Fruit fly (Drosophila melanogaster) whole organism, embryonic: Measurements from ENCODE around the gene CG31174.

ENCODE experiments used
- BEAF-32 ChIP-seq: fragments of 200-800 bp; sonication (Bioruptor generic); optimal IDR thresholded peaks from 3 replicates; lab custom pipeline; 2017; ENCODE audit warnings: missing biosample characterization, missing genetic modification characterization, mild to moderate bottlenecking, moderate library complexity, missing genetic modification reagents
- C15 ChIP-seq: fragments of 200-800 bp; sonication (Bioruptor generic); IDR thresholded peaks from 3 replicates; pipeline ENCODE4 v1.3.6; 2022; ENCODE audit warnings: missing biosample characterization, missing genetic modification characterization
- CG11247 ChIP-seq: fragments of 200-800 bp; sonication (Bioruptor generic); IDR thresholded peaks from 2 replicates; pipeline ENCODE4 v1.3.6; 2022; ENCODE audit warnings: missing biosample characterization, missing genetic modification characterization
- CG12071 ChIP-seq: fragments of 200-800 bp; sonication (Bioruptor generic); optimal IDR thresholded peaks from 3 replicates; lab custom pipeline; 2018; ENCODE audit warnings: missing biosample characterization, mild to moderate bottlenecking, missing genetic modification characterization
- CG13287 ChIP-seq: fragments of 200-800 bp; sonication (Bioruptor generic); IDR thresholded peaks from 2 replicates; pipeline ENCODE4 v1.3.6; 2022; ENCODE audit warnings: missing biosample characterization, missing genetic modification characterization; ENCODE audit not compliant: partially characterized antibody
- CG13424 ChIP-seq: fragments of 200-800 bp; sonication (Bioruptor generic); optimal IDR thresholded peaks from 2 replicates; lab custom pipeline; 2019; ENCODE audit warnings: missing biosample characterization, mild to moderate bottlenecking, missing genetic modification characterization, moderate library complexity
- CG14860 ChIP-seq: fragments of 200-800 bp; sonication (Bioruptor generic); IDR thresholded peaks from 3 replicates; pipeline ENCODE4 v1.3.6; 2022; ENCODE audit warnings: missing biosample characterization, missing genetic modification characterization; ENCODE audit not compliant: partially characterized antibody
- CG16779 ChIP-seq: fragments of 200-800 bp; sonication (Bioruptor generic); IDR thresholded peaks from 2 replicates; pipeline ENCODE4 v1.3.6; 2022; ENCODE audit warnings: missing biosample characterization, missing genetic modification characterization
- CG16813 ChIP-seq: fragments of 200-800 bp; sonication (Bioruptor generic); IDR thresholded peaks from 3 replicates; pipeline ENCODE4 v1.3.6; 2022; ENCODE audit warnings: missing biosample characterization, missing genetic modification characterization; ENCODE audit not compliant: partially characterized antibody
- CG2129 ChIP-seq: fragments of 200-800 bp; sonication (Bioruptor generic); IDR thresholded peaks from 2 replicates; pipeline ENCODE4 v1.3.6; 2022; ENCODE audit warnings: missing biosample characterization, missing genetic modification characterization; ENCODE audit not compliant: partially characterized antibody
- CG32532 ChIP-seq: fragments of 200-800 bp; sonication (Bioruptor generic); IDR thresholded peaks from 2 replicates; pipeline ENCODE4 v1.3.6; 2022; ENCODE audit warnings: missing biosample characterization, missing genetic modification characterization
- CG4617 ChIP-seq: fragments of 200-800 bp; sonication (Bioruptor generic); optimal IDR thresholded peaks from 3 replicates; lab custom pipeline; 2016; ENCODE audit warnings: missing biosample characterization, missing genetic modification characterization, borderline replicate concordance
- CG5245 ChIP-seq: fragments of 200-800 bp; sonication (Bioruptor generic); optimal IDR thresholded peaks from 3 replicates; lab custom pipeline; 2016; ENCODE audit warnings: missing biosample characterization, missing genetic modification characterization
- CG6791 ChIP-seq: fragments of 200-800 bp; sonication (Bioruptor generic); IDR thresholded peaks from 3 replicates; pipeline ENCODE4 v1.3.6; 2022; ENCODE audit warnings: missing biosample characterization, missing genetic modification characterization; ENCODE audit not compliant: partially characterized antibody
- CG7963 ChIP-seq: fragments of 200-800 bp; sonication (Bioruptor generic); IDR thresholded peaks from 3 replicates; pipeline ENCODE4 v1.3.6; 2022; ENCODE audit warnings: missing biosample characterization, missing genetic modification characterization; ENCODE audit not compliant: partially characterized antibody
- CG9609 ChIP-seq: fragments of 200-800 bp; sonication (Bioruptor generic); optimal IDR thresholded peaks from 3 replicates; lab custom pipeline; 2016; ENCODE audit warnings: missing biosample characterization, missing genetic modification characterization
- Dll ChIP-seq: fragments of 200-800 bp; sonication (Bioruptor generic); IDR thresholded peaks from 4 replicates; pipeline ENCODE4 v1.3.6; 2022; ENCODE audit warnings: missing biosample characterization, missing genetic modification characterization; ENCODE audit not compliant: partially characterized antibody
- Doc3 ChIP-seq: fragments of 200-800 bp; sonication (Bioruptor generic); IDR thresholded peaks from 3 replicates; pipeline ENCODE4 v1.3.6; 2022; ENCODE audit warnings: missing biosample characterization, missing genetic modification characterization; ENCODE audit not compliant: partially characterized antibody
- E2f2 ChIP-seq: fragments of 200-800 bp; sonication (Bioruptor generic); IDR thresholded peaks from 2 replicates; pipeline ENCODE4 v1.3.6; 2022; ENCODE audit warnings: missing biosample characterization, missing genetic modification characterization
- HLH4C ChIP-seq: fragments of 200-800 bp; sonication (Bioruptor generic); IDR thresholded peaks from 3 replicates; pipeline ENCODE4 v1.3.6; 2022; ENCODE audit warnings: missing biosample characterization, missing genetic modification characterization; ENCODE audit not compliant: partially characterized antibody
- Hey ChIP-seq: fragments of 200-800 bp; sonication (Bioruptor generic); optimal IDR thresholded peaks from 3 replicates; lab custom pipeline; 2018; ENCODE audit warnings: missing biosample characterization, mild to moderate bottlenecking, missing genetic modification characterization
- Hmx ChIP-seq: fragments of 200-800 bp; sonication (Bioruptor generic); optimal IDR thresholded peaks from 2 replicates; lab custom pipeline; 2016; ENCODE audit warnings: missing biosample characterization, missing genetic modification characterization
- Hr39 ChIP-seq: fragments of >200 bp; optimal IDR thresholded peaks from 2 replicates; lab custom pipeline; 2017
- MBD-R2 ChIP-seq: fragments of 200-800 bp; sonication (Bioruptor generic); IDR thresholded peaks from 2 replicates; pipeline ENCODE4 v1.3.6; 2022; ENCODE audit warnings: missing biosample characterization, missing genetic modification characterization
- Opbp ChIP-seq: fragments of 200-800 bp; sonication (Bioruptor generic); IDR thresholded peaks from 3 replicates; pipeline ENCODE4 v1.3.6; 2022; ENCODE audit warnings: missing biosample characterization, missing genetic modification characterization; ENCODE audit not compliant: partially characterized antibody
- Pdp1 ChIP-seq, 2 experiments: fragments of 200-800 bp; sonication (Bioruptor generic); optimal IDR thresholded peaks; 3 replicates each; lab custom pipeline; 2016; ENCODE audit warnings: missing biosample characterization in 2 of 2, missing genetic modification characterization in 2 of 2, mild to moderate bottlenecking in 1 of 2, moderate library complexity in 1 of 2
- Ravus ChIP-seq: fragments of 200-800 bp; sonication (Bioruptor generic); IDR thresholded peaks from 2 replicates; pipeline ENCODE4 v1.3.6; 2022; ENCODE audit warnings: missing biosample characterization, missing genetic modification characterization
- Scr ChIP-seq: fragments of 200-800 bp; sonication (Bioruptor generic); IDR thresholded peaks from 2 replicates; pipeline ENCODE4 v1.3.6; 2022; ENCODE audit warnings: missing biosample characterization, missing genetic modification characterization; ENCODE audit not compliant: partially characterized antibody
- ara ChIP-seq: fragments of 200-800 bp; sonication (Bioruptor generic); IDR thresholded peaks from 2 replicates; pipeline ENCODE4 v1.3.6; 2022; ENCODE audit warnings: missing biosample characterization, missing genetic modification characterization
- ato ChIP-seq: fragments of 200-800 bp; sonication (Bioruptor generic); IDR thresholded peaks from 2 replicates; pipeline ENCODE4 v1.3.6; 2022; ENCODE audit warnings: missing biosample characterization, missing genetic modification characterization; ENCODE audit not compliant: partially characterized antibody
- bab2 ChIP-seq: fragments of 200-800 bp; sonication (Bioruptor generic); optimal IDR thresholded peaks from 2 replicates; lab custom pipeline; 2016; ENCODE audit warnings: missing biosample characterization, missing genetic modification characterization
- bbx ChIP-seq: fragments of 200-800 bp; sonication (Bioruptor generic); IDR thresholded peaks from 2 replicates; pipeline ENCODE4 v1.3.6; 2022; ENCODE audit warnings: missing biosample characterization, missing genetic modification characterization; ENCODE audit not compliant: partially characterized antibody
- cad ChIP-seq: fragments of >200 bp; optimal IDR thresholded peaks from 2 replicates; lab custom pipeline; 2017; ENCODE audit warnings: missing biosample characterization, missing genetic modification characterization
- chif ChIP-seq, 2 experiments: fragments of 200-800 bp; sonication (Bioruptor generic); optimal IDR thresholded peaks; 3 replicates each; lab custom pipeline; 2016; ENCODE audit warnings: missing biosample characterization in 2 of 2, missing genetic modification characterization in 2 of 2
- eve ChIP-seq, 2 experiments: fragments of >200 bp; optimal IDR thresholded peaks; 2 replicates each; lab custom pipeline; 2017; ENCODE audit warnings: missing biosample characterization in 2 of 2, missing genetic modification characterization in 2 of 2
- gsb ChIP-seq: fragments of 200-800 bp; sonication (Bioruptor generic); IDR thresholded peaks from 2 replicates; pipeline ENCODE4 v1.3.6; 2022; ENCODE audit warnings: missing biosample characterization, missing genetic modification characterization
- inv ChIP-seq: fragments of 200-800 bp; sonication (Bioruptor generic); IDR thresholded peaks from 2 replicates; pipeline ENCODE4 v1.3.6; 2022; ENCODE audit warnings: missing biosample characterization, missing genetic modification characterization; ENCODE audit not compliant: partially characterized antibody
- mld ChIP-seq: fragments of 200-800 bp; sonication (Bioruptor generic); IDR thresholded peaks from 3 replicates; pipeline ENCODE4 v1.3.6; 2022; ENCODE audit warnings: missing biosample characterization, missing genetic modification characterization; ENCODE audit not compliant: partially characterized antibody
- nau ChIP-seq: fragments of 200-800 bp; sonication (Bioruptor generic); optimal IDR thresholded peaks from 3 replicates; lab custom pipeline; 2017; ENCODE audit warnings: missing biosample characterization, mild to moderate bottlenecking, missing genetic modification characterization, missing genetic modification reagents
- nmo ChIP-seq: fragments of 200-800 bp; sonication (Bioruptor generic); optimal IDR thresholded peaks from 2 replicates; lab custom pipeline; 2018; ENCODE audit warnings: missing biosample characterization, mild to moderate bottlenecking, missing genetic modification characterization, moderate library complexity
- otp ChIP-seq: fragments of 200-800 bp; sonication (Bioruptor generic); IDR thresholded peaks from 3 replicates; pipeline ENCODE4, ENCODE4 v1.3.6; 2022; ENCODE audit warnings: missing biosample characterization, missing genetic modification characterization
- sens ChIP-seq: fragments of 200-800 bp; sonication (Bioruptor generic); peaks from one replicate; lab custom pipeline; 2016; ENCODE audit warnings: missing biosample characterization, missing genetic modification characterization
- sna ChIP-seq: fragments of 200-800 bp; sonication (Bioruptor generic); IDR thresholded peaks from 2 replicates; pipeline ENCODE4 v1.3.6; 2022; ENCODE audit warnings: missing biosample characterization, missing genetic modification characterization; ENCODE audit not compliant: partially characterized antibody
- sob ChIP-seq: fragments of 200-800 bp; sonication (Bioruptor generic); IDR thresholded peaks from 2 replicates; pipeline ENCODE4 v1.3.6; 2022; ENCODE audit warnings: missing biosample characterization, missing genetic modification characterization
- sr ChIP-seq: fragments of 200-800 bp; sonication (Bioruptor generic); IDR thresholded peaks from 3 replicates; pipeline ENCODE4 v1.3.6; 2022; ENCODE audit warnings: missing biosample characterization, missing genetic modification characterization
- ssp ChIP-seq: fragments of 200-800 bp; sonication (Bioruptor generic); IDR thresholded peaks from 2 replicates; pipeline ENCODE4 v1.3.6; 2022; ENCODE audit warnings: missing biosample characterization, missing genetic modification characterization
- stwl ChIP-seq: fragments of 200-800 bp; sonication (Bioruptor generic); optimal IDR thresholded peaks from 3 replicates; lab custom pipeline; 2018; ENCODE audit warnings: missing biosample characterization, mild to moderate bottlenecking, missing genetic modification characterization, moderate library complexity
- unc-4 ChIP-seq: fragments of 200-800 bp; sonication (Bioruptor generic); IDR thresholded peaks from 2 replicates; pipeline ENCODE4 v1.3.6; 2022; ENCODE audit warnings: missing biosample characterization, missing genetic modification characterization; ENCODE audit not compliant: partially characterized antibody

Gene CG31174

dm6 chr3R:21880510-21880909, 11.2 kb upstream of the CG31174 start, which contains the start of gene CG31465:
Gene CG31465 (plus strand): TSS chr3R:21880810.
- no peak for TF ChIP-seq CG12071 (GFP tag; lab: Kevin White, UChicago)
- TF ChIP-seq sr: no peak
- no peak for TF ChIP-seq CG11247 (GFP tag; lab: Robert Waterston, UW)
- no peak for TF ChIP-seq CG32532
- TF ChIP-seq, all 482 proteins: peak for 0

- no peak for TF ChIP-seq Hmx (GFP tag; lab: Kevin White, UChicago)
- no peak for TF ChIP-seq ara (GFP tag; lab: Robert Waterston, UW)
- TF ChIP-seq HLH4C: peak; percentile 87
- TF ChIP-seq gsb (GFP tag; lab: Robert Waterston, UW): no peak
- TF ChIP-seq ato (GFP tag; lab: Robert Waterston, UW): peak; percentile 85
- TF ChIP-seq stwl (tag; lab: Kevin White, UChicago): peak; percentile 53
- peak; percentile 80 for TF ChIP-seq bbx
- TF ChIP-seq CG13424 (tag; lab: Kevin White, UChicago): no peak
- peak; percentile 92 for TF ChIP-seq E2f2 (GFP tag; lab: Robert Waterston, UW)
- no peak for TF ChIP-seq sens (GFP tag; lab: Kevin White, UChicago)
- peak; percentile 74 for TF ChIP-seq Scr (GFP tag; lab: Robert Waterston, UW)
- peak; percentile 83 for TF ChIP-seq CG6791
- no peak for TF ChIP-seq nau (GFP tag; lab: Kevin White, UChicago)
- no peak for TF ChIP-seq chif (GFP tag; optimal IDR thresholded peaks at IDR 0.05; lab: Kevin White, UChicago)
- TF ChIP-seq CG9609 (GFP tag; lab: Kevin White, UChicago): no peak
- no peak for TF ChIP-seq otp (GFP tag; lab: Robert Waterston, UW)
- no peak for TF ChIP-seq nmo (GFP tag; lab: Kevin White, UChicago)
- TF ChIP-seq sob: no peak
- TF ChIP-seq CG14860 (GFP tag; lab: Robert Waterston, UW): peak; percentile 72; the same call in 2 of the 3 replicates
- no peak for TF ChIP-seq eve (GFP tag; optimal IDR thresholded peaks at IDR 0.05; lab: Kevin White, UChicago)
- no peak for TF ChIP-seq Hr39 (lab: Kevin White, UChicago)
- no peak for TF ChIP-seq bab2 (GFP tag; lab: Kevin White, UChicago)
- peak; percentile 68; the same call in 2 of the 3 replicates for TF ChIP-seq Opbp (GFP tag; lab: Robert Waterston, UW)
- TF ChIP-seq CG13287 (GFP tag; lab: Robert Waterston, UW): peak; percentile 83
- TF ChIP-seq sna (GFP tag; lab: Robert Waterston, UW): peak; percentile 88
- TF ChIP-seq CG5245: no peak
- peak; percentile 60; the same call in 2 of the 3 replicates for TF ChIP-seq Doc3 (GFP tag; lab: Robert Waterston, UW)
- TF ChIP-seq Pdp1 (GFP tag; optimal IDR thresholded peaks at IDR 0.05; lab: Kevin White, UChicago): peak in 1 of 2 experiments; percentile 94
- no peak for TF ChIP-seq Ravus (GFP tag; lab: Robert Waterston, UW)
- TF ChIP-seq CG7963: peak; percentile 73
- TF ChIP-seq cad (GFP tag; lab: Kevin White, UChicago): no peak
- TF ChIP-seq CG2129 (GFP tag; lab: Robert Waterston, UW): peak; percentile 51
- TF ChIP-seq C15: no peak
- TF ChIP-seq MBD-R2 (GFP tag; lab: Robert Waterston, UW): peak; percentile 69
- TF ChIP-seq unc-4: peak; percentile 73
- peak; percentile 37 for TF ChIP-seq CG4617 (GFP tag; lab: Kevin White, UChicago)
- no peak for TF ChIP-seq Hey
- TF ChIP-seq BEAF-32: peak; percentile 55
- TF ChIP-seq inv (GFP tag; lab: Robert Waterston, UW): peak; percentile 36; the same call in 1 of the 2 replicates
- TF ChIP-seq ssp (GFP tag; lab: Robert Waterston, UW): no peak
- peak; percentile 67; the same call in 2 of the 3 replicates for TF ChIP-seq mld (GFP tag; lab: Robert Waterston, UW)
- TF ChIP-seq CG16813: peak; percentile 61; the same call in 2 of the 3 replicates
- TF ChIP-seq CG16779 (GFP tag; lab: Robert Waterston, UW): no peak
- peak; percentile 82 for TF ChIP-seq Dll (GFP tag; lab: Robert Waterston, UW)
Observed at dm6 chr3R:21878473-21878872, 9.2 kb upstream of the CG31174 start, which contains the start of gene CG34148. Gene CG34148 (minus strand): TSS chr3R:21878686.
